Fruit fly (Drosophila melanogaster): Measurements from ENCODE around the gene Lkr.

Gene Lkr

dm6 chr3L:5563309-5564182 lies 34.4 kb upstream of the Lkr start, which contains the start of the genes ScsbetaG and Sras (continued):
- TF ChIP-seq CG17829 (tag; optimal IDR thresholded peaks at IDR 0.05) (peak; percentile 12), Lhr (GFP tag; optimal IDR thresholded peaks at IDR 0.05) (peak; percentile 43), CG12659 (GFP tag; optimal IDR thresholded peaks at IDR 0.05) (peak; percentile 59), pzg (GFP tag; optimal IDR thresholded peaks at IDR 0.05) (peak; percentile 94), CG6791 (GFP tag; IDR thresholded peaks at IDR 0.05; ENCODE audit: partially characterized antibody) (peak; percentile 4; the same call in 1 of the 3 replicates)

dm6 chr3L:5562584-5562983 lies 33.4 kb upstream of the Lkr start:
- 0 out of 2 replicates have a peak, but pooled peaks have one; percentile 8 for TF ChIP-seq chm (GFP tag; IDR thresholded peaks at IDR 0.05)
- TF ChIP-seq CG1602 (GFP tag; optimal IDR thresholded peaks at IDR 0.05) = no peak

- TF ChIP-seq CG4617 (GFP tag; optimal IDR thresholded peaks at IDR 0.05; ENCODE audit: borderline replicate concordance) = peak; percentile 71
- no peak for TF ChIP-seq unc-4 (GFP tag; IDR thresholded peaks at IDR 0.05; ENCODE audit: partially characterized antibody)
- no peak for TF ChIP-seq CG32767 (GFP tag; IDR thresholded peaks at IDR 0.05)
- TF ChIP-seq CG13287 (GFP tag; IDR thresholded peaks at IDR 0.05; ENCODE audit: partially characterized antibody) = 0 out of 2 replicates have a peak, but pooled peaks have one; percentile 22
- TF ChIP-seq slbo (GFP tag; IDR thresholded peaks at IDR 0.05) = no peak
- TF ChIP-seq ERR (GFP tag; optimal IDR thresholded peaks at IDR 0.05) = no peak
- TF ChIP-seq p53 (GFP tag; optimal IDR thresholded peaks at IDR 0.05) = no peak
- no peak for TF ChIP-seq Mrtf (GFP tag; IDR thresholded peaks at IDR 0.05)
- TF ChIP-seq Hr3 (GFP tag; optimal IDR thresholded peaks at IDR 0.05) = no peak
- no peak for TF ChIP-seq CG34224 (GFP tag; IDR thresholded peaks at IDR 0.05; ENCODE audit: partially characterized antibody)
- no peak for TF ChIP-seq CG8478 (optimal IDR thresholded peaks at IDR 0.05)
- TF ChIP-seq YL-1 (GFP tag; optimal IDR thresholded peaks at IDR 0.05) = peak; percentile 70
- peak in 1 of 2 experiments; percentile 70 for TF ChIP-seq crp (GFP tag; optimal IDR thresholded peaks at IDR 0.05)
- TF ChIP-seq gt (GFP tag; IDR thresholded peaks at IDR 0.05) = no peak
- peak; percentile 64 for TF ChIP-seq stwl (tag; optimal IDR thresholded peaks at IDR 0.05)
- no peak for TF ChIP-seq ken (GFP tag; IDR thresholded peaks at IDR 0.05)
- no peak for TF ChIP-seq CG6791 (GFP tag; IDR thresholded peaks at IDR 0.05; ENCODE audit: partially characterized antibody)
- TF ChIP-seq NC2β (GFP tag; optimal IDR thresholded peaks at IDR 0.05) = no peak
- TF ChIP-seq nau (GFP tag; optimal IDR thresholded peaks at IDR 0.05) = no peak
- 0 out of 4 replicates have a peak, but pooled peaks have one; percentile 28 for TF ChIP-seq Dll (GFP tag; IDR thresholded peaks at IDR 0.05; ENCODE audit: partially characterized antibody)
- no peak for TF ChIP-seq Dip2 (GFP tag; IDR thresholded peaks at IDR 0.05)
- no peak for TF ChIP-seq CG18262 (tag; optimal IDR thresholded peaks at IDR 0.05)
- TF ChIP-seq tin (GFP tag; optimal IDR thresholded peaks at IDR 0.05) = no peak
- TF ChIP-seq gfzf (GFP tag; optimal IDR thresholded peaks at IDR 0.05) = peak; percentile 67
- no peak for TF ChIP-seq CG1647 (GFP tag; optimal IDR thresholded peaks at IDR 0.05)
- TF ChIP-seq CG30431 (GFP tag; optimal IDR thresholded peaks at IDR 0.05) = no peak
- no peak for TF ChIP-seq CG11723 (GFP tag; optimal IDR thresholded peaks at IDR 0.05)
- TF ChIP-seq CG12071 (GFP tag; optimal IDR thresholded peaks at IDR 0.05) = no peak
- peak; percentile 66 for TF ChIP-seq CG9797 (GFP tag; optimal IDR thresholded peaks at IDR 0.05)
- TF ChIP-seq CG3065 (GFP tag; optimal IDR thresholded peaks at IDR 0.05) = no peak
- no peak for TF ChIP-seq CG4360 (GFP tag; IDR thresholded peaks at IDR 0.05)
- no peak for TF ChIP-seq grau (tag; optimal IDR thresholded peaks at IDR 0.05)
- no peak for TF ChIP-seq Bteb2 (GFP tag; optimal IDR thresholded peaks at IDR 0.05)
- TF ChIP-seq vfl (GFP tag; optimal IDR thresholded peaks at IDR 0.05) = no peak
- TF ChIP-seq CG2712 (tag; optimal IDR thresholded peaks at IDR 0.05) = peak; percentile 28
- peak; percentile 55 for TF ChIP-seq nerfin-1 (tag; optimal IDR thresholded peaks at IDR 0.05)
- TF ChIP-seq BEAF-32 (GFP tag; optimal IDR thresholded peaks at IDR 0.05) = peak; percentile 11
- TF ChIP-seq MESR4 (GFP tag; optimal IDR thresholded peaks at IDR 0.05) = peak; percentile 84
- no peak for TF ChIP-seq gsb (GFP tag; IDR thresholded peaks at IDR 0.05)
Measured at dm6 chr3L:5561341-5561740, 32.2 kb upstream of the Lkr start, which contains the start of gene sinu. sinu (minus strand) TSS chr3L:5561598.

Data from whole organism, embryonic.